Fruit fly (Drosophila melanogaster): Measurements from ENCODE around the gene CG43084.
A peak's percentile ranks its signal among the peaks of the same experiment; 100 is the strongest.

CG43084 gene

DNA sequence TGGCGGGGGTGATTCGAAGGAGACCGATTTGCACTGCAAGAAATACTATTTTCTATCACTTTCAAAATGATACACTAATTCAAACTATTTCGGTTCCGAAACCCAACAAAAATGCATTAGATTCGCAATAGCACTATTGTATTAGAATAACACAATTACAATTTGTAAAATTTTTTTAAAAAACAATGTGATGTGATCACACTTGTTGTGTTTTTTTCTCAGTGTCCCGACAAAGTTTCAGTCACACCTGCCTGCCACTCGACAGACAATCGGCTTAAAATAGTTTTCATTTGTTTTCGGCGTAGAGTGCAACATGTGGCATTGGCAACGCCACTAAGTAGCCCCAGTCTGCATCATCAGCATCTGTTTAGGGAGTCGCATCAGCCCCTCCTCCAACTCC, 24.5 kb downstream of the CG43084 start (continued):
- no peak for TF ChIP-seq Dbx (GFP tag; IDR thresholded peaks at IDR 0.05)
- TF ChIP-seq fd64A (GFP tag; optimal IDR thresholded peaks at IDR 0.05): peak; percentile 56
- TF ChIP-seq sr (GFP tag; IDR thresholded peaks at IDR 0.05): no peak
- TF ChIP-seq CG11093 (GFP tag; IDR thresholded peaks at IDR 0.05): 0 out of 3 replicates have a peak, but pooled peaks have one; percentile 10
- TF ChIP-seq tx (GFP tag; optimal IDR thresholded peaks at IDR 0.05): peak; percentile 9
- no peak for TF ChIP-seq aop (GFP tag; IDR thresholded peaks at IDR 0.05)
- TF ChIP-seq CG7271 (tag; optimal IDR thresholded peaks at IDR 0.05): peak; percentile 29
- peak; percentile 71 for TF ChIP-seq CG7839 (tag; optimal IDR thresholded peaks at IDR 0.05)
- peak; percentile 92 for TF ChIP-seq CG2712 (tag; optimal IDR thresholded peaks at IDR 0.05)
- TF ChIP-seq Adf1 (GFP tag; IDR thresholded peaks at IDR 0.05): no peak
- no peak for TF ChIP-seq fu2 (GFP tag; optimal IDR thresholded peaks at IDR 0.05)
- TF ChIP-seq Xrp1 (GFP tag; IDR thresholded peaks at IDR 0.05): peak; percentile 92
- TF ChIP-seq jigr1 (GFP tag; IDR thresholded peaks at IDR 0.05): no peak
- TF ChIP-seq CG16815 (GFP tag; optimal IDR thresholded peaks at IDR 0.05): peak; percentile 82
- TF ChIP-seq CG6854 (GFP tag; optimal IDR thresholded peaks at IDR 0.05): no peak
- TF ChIP-seq CG16813 (GFP tag; IDR thresholded peaks at IDR 0.05; ENCODE audit: partially characterized antibody): no peak
- peak; percentile 31 for TF ChIP-seq CG15073 (GFP tag; optimal IDR thresholded peaks at IDR 0.05)
- TF ChIP-seq Ssrp (tag; optimal IDR thresholded peaks at IDR 0.05): peak; percentile 78
- TF ChIP-seq CG3407 (GFP tag; optimal IDR thresholded peaks at IDR 0.05): peak; percentile 60
- TF ChIP-seq CG8944 (GFP tag; optimal IDR thresholded peaks at IDR 0.05): peak; percentile 42
- no peak for TF ChIP-seq Opbp (GFP tag; IDR thresholded peaks at IDR 0.05; ENCODE audit: partially characterized antibody)
- peak; percentile 28; the same call in 1 of the 2 replicates for TF ChIP-seq esg (GFP tag; conservative IDR thresholded peaks at IDR 0.05)
- no peak for TF ChIP-seq CG6683 (GFP tag; optimal IDR thresholded peaks at IDR 0.05)
- peak; percentile 13 for TF ChIP-seq CG5180 (GFP tag; optimal IDR thresholded peaks at IDR 0.05)
- TF ChIP-seq nau (GFP tag; optimal IDR thresholded peaks at IDR 0.05): peak; percentile 67
- peak; percentile 42 for TF ChIP-seq CG1024 (GFP tag; IDR thresholded peaks at IDR 0.05)
- peak; percentile 17 for TF ChIP-seq CG13123 (GFP tag; optimal IDR thresholded peaks at IDR 0.05)
- peak; percentile 3 for TF ChIP-seq CG12744 (GFP tag; optimal IDR thresholded peaks at IDR 0.05)
- peak; percentile 64 for TF ChIP-seq sisA (GFP tag; IDR thresholded peaks at IDR 0.05)
- TF ChIP-seq Scr (GFP tag; IDR thresholded peaks at IDR 0.05; ENCODE audit: partially characterized antibody): no peak
- TF ChIP-seq Rfx (GFP tag; IDR thresholded peaks at IDR 0.05): no peak
- peak; percentile 53 for TF ChIP-seq Mes4 (GFP tag; optimal IDR thresholded peaks at IDR 0.05)
- TF ChIP-seq sens (GFP tag): peak; percentile 99
- TF ChIP-seq ham (GFP tag; IDR thresholded peaks at IDR 0.05): no peak
- peak; percentile 63 to 88 for TF ChIP-seq chif (GFP tag; optimal IDR thresholded peaks at IDR 0.05)
- peak; percentile 68 for TF ChIP-seq CG12236 (GFP tag; optimal IDR thresholded peaks at IDR 0.05)
- TF ChIP-seq Usf (GFP tag; optimal IDR thresholded peaks at IDR 0.05): peak; percentile 62
- TF ChIP-seq CoRest (tag; optimal IDR thresholded peaks at IDR 0.05): peak; percentile 71
- TF ChIP-seq CG8281 (tag; optimal IDR thresholded peaks at IDR 0.05): peak; percentile 17
- TF ChIP-seq tap (tag; optimal IDR thresholded peaks at IDR 0.05): peak; percentile 39
- no peak for TF ChIP-seq br (optimal IDR thresholded peaks at IDR 0.05)
- TF ChIP-seq CG10366 (GFP tag; IDR thresholded peaks at IDR 0.05): peak; percentile 32; the same call in 1 of the 2 replicates
- peak; percentile 62 for TF ChIP-seq CG10654 (GFP tag; optimal IDR thresholded peaks at IDR 0.05)
- TF ChIP-seq Xbp1 (GFP tag; optimal IDR thresholded peaks at IDR 0.05): peak; percentile 62
- peak; percentile 25 for TF ChIP-seq CG17385 (GFP tag; optimal IDR thresholded peaks at IDR 0.05)
- no peak for TF ChIP-seq Sry-β (GFP tag; optimal IDR thresholded peaks at IDR 0.05)
- TF ChIP-seq CG8388 (GFP tag; optimal IDR thresholded peaks at IDR 0.05): peak; percentile 79
- TF ChIP-seq Ravus (GFP tag; IDR thresholded peaks at IDR 0.05): no peak
- peak; percentile 5 for TF ChIP-seq NK7.1 (GFP tag; optimal IDR thresholded peaks at IDR 0.05)
- peak; percentile 57 for TF ChIP-seq CG10462 (GFP tag; optimal IDR thresholded peaks at IDR 0.05)
- peak; percentile 36 for TF ChIP-seq ssp (GFP tag; IDR thresholded peaks at IDR 0.05)
- peak; percentile 93 for TF ChIP-seq CG10979 (tag; optimal IDR thresholded peaks at IDR 0.05)

Data from whole organism, embryonic.